Fruit fly (Drosophila melanogaster): ENCODE results near the gene Vinc.

The Vinc gene

DNA sequence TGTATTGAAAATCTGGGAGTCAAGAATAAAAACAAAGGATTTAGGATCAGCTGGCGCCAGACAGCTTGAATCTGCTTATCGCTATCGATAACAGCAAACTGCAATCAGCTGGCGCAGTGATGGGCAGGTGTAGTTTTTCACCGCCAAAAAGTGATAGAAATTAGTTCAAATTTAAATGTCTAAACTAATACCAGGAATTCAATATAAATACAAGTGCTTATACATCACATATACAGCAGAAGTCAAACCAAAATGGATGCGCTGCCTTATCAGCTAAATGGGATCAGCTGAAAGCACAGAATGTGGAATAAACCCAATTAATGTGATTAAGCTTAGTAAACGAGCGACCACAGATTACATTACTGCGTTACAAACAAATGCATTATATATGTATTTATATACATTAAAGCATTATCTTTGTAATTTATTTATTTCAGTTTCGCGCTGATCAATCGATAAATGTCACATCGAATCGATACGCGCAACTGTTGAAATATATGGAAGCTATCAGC lies 41.6 kb downstream of the Vinc start, which contains the start of gene pn:
Gene pn (plus strand): TSS at position 462 of the 512 bp plus-strand sequence.
- TF ChIP-seq psq (optimal IDR thresholded peaks at IDR 0.05) (no peak), usp (GFP tag; optimal IDR thresholded peaks at IDR 0.05) (no peak), pan (optimal IDR thresholded peaks at IDR 0.05) (no peak), CG8478 (optimal IDR thresholded peaks at IDR 0.05) (no peak)

DNA sequence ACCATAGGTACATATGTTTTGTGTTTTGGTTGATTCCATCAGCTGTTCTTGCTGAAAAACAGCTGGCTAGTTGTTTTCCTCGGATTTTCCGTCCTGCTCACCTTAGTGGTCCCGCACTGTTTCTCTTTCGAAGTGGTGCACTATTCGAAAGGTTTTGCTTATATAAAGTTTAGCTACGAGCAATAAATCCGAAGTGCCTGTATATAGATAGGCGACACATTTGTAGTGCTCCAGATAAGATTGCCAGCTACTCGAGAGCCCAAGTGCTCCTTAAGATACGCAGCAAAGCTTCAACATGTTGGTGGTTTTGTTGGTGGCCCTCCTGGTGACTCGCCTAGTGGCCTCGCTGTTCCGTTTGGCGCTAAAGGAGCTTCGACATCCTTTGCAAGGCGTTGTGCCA lies 43.6 kb downstream of the Vinc start, which contains the start of gene Cyp4ae1:
Gene Cyp4ae1 (plus strand): TSS at position 206 of the 400 bp plus-strand sequence.
- TF ChIP-seq CG8478 (optimal IDR thresholded peaks at IDR 0.05) (no peak), pan (optimal IDR thresholded peaks at IDR 0.05) (no peak), psq (optimal IDR thresholded peaks at IDR 0.05) (no peak)

DNA sequence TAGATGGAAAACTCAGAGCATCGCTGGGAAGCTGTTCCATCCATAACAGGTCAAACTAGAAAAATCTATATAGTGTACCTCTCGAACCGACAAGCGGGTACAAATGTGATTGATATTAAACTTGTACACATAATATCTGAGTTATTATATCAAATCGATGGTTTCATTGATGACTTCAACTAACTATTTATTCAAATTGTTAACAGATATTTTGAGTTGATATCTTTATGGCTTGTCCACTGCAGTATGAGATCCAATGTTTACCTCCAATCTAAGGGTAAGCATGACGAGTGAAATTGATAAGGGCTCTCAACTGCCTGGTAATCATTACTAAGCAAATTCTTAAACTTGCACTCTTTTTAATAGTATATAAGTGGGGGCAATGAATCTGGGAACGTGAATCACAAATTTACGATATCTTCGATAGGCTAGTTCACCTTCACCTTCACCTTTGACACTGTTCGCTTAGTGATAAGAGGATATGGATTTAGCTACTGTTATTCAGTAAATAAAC lies 46.4 kb downstream of the Vinc start, which contains the start of gene Cyp4d2:
Gene Cyp4d2 (plus strand): TSS at position 51 of the 514 bp plus-strand sequence.
- TF ChIP-seq EcR (GFP tag; optimal IDR thresholded peaks at IDR 0.05): no peak
- TF ChIP-seq Dll (optimal IDR thresholded peaks at IDR 0.05): no peak
- TF ChIP-seq usp (GFP tag; optimal IDR thresholded peaks at IDR 0.05): no peak
- TF ChIP-seq psq (optimal IDR thresholded peaks at IDR 0.05): no peak
- TF ChIP-seq CG8478 (optimal IDR thresholded peaks at IDR 0.05): no peak
- no peak for TF ChIP-seq pan (optimal IDR thresholded peaks at IDR 0.05)

DNA sequence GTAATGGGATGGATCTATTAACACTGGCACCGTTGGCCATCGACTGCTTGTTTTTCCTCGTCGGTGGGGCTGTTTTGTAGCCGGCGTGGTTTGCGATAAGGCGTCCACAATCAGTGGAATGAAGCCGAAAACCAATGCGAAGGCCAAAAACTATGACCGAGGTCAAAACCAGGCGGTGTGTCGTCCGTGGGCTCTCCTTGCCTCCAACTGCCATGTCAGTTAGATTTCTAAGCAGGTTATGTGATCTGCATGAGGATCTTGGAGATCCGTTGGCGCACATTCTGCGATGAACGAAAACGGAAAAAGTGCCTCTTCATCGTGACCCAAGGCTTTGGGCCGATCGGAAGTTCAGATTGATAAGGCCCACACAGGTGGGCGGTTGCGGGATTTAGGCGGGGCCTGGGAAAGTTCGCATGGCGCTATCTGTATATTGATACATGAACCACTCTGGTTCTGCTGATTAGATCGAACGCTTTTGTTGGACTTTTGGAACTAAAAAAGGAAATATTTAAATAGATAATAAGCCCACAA lies 47.0 kb downstream of the Vinc start, which contains the start of gene Cyp4d14:
Gene Cyp4d14 (minus strand): TSS at position 51 of the 531 bp plus-strand sequence.
- TF ChIP-seq EcR (GFP tag; optimal IDR thresholded peaks at IDR 0.05) (no peak), Dll (optimal IDR thresholded peaks at IDR 0.05) (no peak), usp (GFP tag; optimal IDR thresholded peaks at IDR 0.05) (no peak), CG8478 (optimal IDR thresholded peaks at IDR 0.05) (no peak), pan (optimal IDR thresholded peaks at IDR 0.05) (no peak), psq (optimal IDR thresholded peaks at IDR 0.05) (no peak)

DNA sequence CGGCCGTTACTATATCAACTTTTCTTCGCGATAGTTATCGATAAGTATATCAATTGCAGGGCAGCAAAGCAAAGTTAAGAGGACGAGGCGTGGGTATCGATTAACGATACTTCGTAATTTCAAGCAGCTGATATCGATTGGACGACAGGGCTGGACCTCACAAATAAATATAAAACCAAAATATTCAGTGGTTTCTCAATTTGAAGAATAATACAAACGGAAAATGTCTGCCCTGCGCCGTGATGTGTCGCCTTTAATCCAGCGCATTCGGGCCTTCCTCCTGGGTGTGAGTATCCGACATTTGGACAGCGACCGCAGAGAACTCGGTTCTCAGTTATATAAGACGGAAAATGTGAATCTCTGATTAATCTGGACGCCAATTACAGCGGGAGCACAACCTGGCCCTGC lies 49.9 kb downstream of the Vinc start, which contains the start of gene ND-B14.5A:
Gene ND-B14.5A (plus strand): TSS at position 107 of the 408 bp plus-strand sequence.
- TF ChIP-seq psq (optimal IDR thresholded peaks at IDR 0.05): no peak
- TF ChIP-seq EcR (GFP tag; optimal IDR thresholded peaks at IDR 0.05): no peak
- TF ChIP-seq usp (GFP tag; optimal IDR thresholded peaks at IDR 0.05): no peak
- no peak for TF ChIP-seq pan (optimal IDR thresholded peaks at IDR 0.05)
- no peak for TF ChIP-seq Dll (optimal IDR thresholded peaks at IDR 0.05)
- TF ChIP-seq CG8478 (optimal IDR thresholded peaks at IDR 0.05): no peak

DNA sequence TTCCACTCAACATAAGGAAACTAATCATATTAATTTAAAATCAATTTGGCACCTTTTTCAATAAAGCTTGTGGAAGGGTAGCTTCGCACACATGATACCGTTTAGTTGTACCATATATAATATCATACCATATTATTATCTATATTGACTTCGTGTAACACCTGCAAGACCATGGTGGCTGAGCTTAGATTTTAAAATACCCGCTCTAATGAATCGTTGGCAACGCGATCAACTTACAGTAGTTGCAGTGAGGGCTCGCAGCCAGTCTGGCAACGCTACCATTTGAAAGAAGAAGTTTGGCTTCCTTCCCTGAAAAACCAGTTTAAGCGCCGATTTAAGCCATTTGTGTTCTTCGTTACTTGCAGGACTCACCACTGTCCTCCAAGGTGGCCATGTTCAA lies 51.9 kb downstream of the Vinc start:
- no peak for TF ChIP-seq CG8478 (optimal IDR thresholded peaks at IDR 0.05)
- no peak for TF ChIP-seq usp (GFP tag; optimal IDR thresholded peaks at IDR 0.05)
- TF ChIP-seq pan (optimal IDR thresholded peaks at IDR 0.05): no peak
- no peak for TF ChIP-seq EcR (GFP tag; optimal IDR thresholded peaks at IDR 0.05)
- TF ChIP-seq Dll (optimal IDR thresholded peaks at IDR 0.05): no peak
- no peak for TF ChIP-seq psq (optimal IDR thresholded peaks at IDR 0.05)

DNA sequence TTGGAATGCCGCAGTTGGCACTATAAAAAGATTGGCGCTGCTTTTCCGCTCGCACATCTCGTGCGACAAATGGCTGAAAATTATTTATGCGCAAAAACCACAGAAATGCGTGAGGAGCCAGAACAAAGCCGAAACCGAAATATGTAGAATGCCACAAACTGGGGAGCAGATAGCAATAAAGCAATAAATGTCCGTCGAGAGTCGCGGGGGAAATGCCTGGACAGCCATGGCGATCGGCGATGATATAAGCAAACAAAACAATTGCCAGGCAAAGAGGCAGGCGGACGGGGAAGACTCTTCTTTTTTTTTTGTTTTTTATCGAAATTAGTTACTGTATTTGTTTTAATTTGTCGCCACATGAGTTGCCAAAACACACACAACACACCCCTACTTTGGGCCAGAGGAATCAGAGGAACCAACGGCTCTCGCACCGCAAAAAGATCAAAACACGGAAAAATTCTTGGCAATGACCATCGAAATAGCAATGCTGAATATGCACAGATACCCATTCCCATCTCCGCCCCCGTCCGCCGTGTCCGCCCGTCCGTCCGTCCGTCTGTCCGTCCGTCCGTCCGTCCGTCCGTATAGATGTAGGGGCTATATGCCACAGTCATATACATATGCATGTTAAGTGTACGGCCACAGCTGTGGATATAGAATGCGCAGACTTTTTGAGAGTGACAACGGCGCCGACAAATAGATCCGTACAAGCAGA lies 53.7 kb downstream of the Vinc start:
- no peak for TF ChIP-seq psq (optimal IDR thresholded peaks at IDR 0.05)
- no peak for TF ChIP-seq Dll (optimal IDR thresholded peaks at IDR 0.05)
- no peak for TF ChIP-seq usp (GFP tag; optimal IDR thresholded peaks at IDR 0.05)
- no peak for TF ChIP-seq pan (optimal IDR thresholded peaks at IDR 0.05)
- TF ChIP-seq EcR (GFP tag; optimal IDR thresholded peaks at IDR 0.05): no peak
- TF ChIP-seq CG8478 (optimal IDR thresholded peaks at IDR 0.05): no peak

DNA sequence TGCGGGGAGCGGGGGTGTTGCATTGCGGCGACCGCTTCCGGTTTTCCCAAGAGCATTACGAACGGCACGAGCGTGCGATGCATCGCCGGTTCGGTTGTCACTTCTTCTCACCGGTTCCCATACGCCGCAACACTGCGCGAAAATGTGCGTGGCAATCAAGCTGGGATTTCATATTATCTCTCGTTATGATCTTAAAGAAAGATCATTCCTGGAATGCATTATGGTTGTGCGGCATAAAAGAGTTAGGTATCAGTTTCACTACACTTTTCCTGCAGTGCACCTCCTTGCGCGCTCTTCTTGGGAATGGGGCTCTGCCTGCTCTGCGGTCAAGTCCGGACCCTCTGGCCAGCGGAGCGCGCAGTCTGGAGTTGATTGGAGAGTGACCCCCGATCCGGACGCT lies 56.2 kb downstream of the Vinc start:
- TF ChIP-seq usp (GFP tag; optimal IDR thresholded peaks at IDR 0.05) (no peak), pan (optimal IDR thresholded peaks at IDR 0.05) (no peak), Dll (optimal IDR thresholded peaks at IDR 0.05) (no peak), psq (optimal IDR thresholded peaks at IDR 0.05) (no peak), CG8478 (optimal IDR thresholded peaks at IDR 0.05) (no peak), EcR (GFP tag; optimal IDR thresholded peaks at IDR 0.05) (no peak)

DNA sequence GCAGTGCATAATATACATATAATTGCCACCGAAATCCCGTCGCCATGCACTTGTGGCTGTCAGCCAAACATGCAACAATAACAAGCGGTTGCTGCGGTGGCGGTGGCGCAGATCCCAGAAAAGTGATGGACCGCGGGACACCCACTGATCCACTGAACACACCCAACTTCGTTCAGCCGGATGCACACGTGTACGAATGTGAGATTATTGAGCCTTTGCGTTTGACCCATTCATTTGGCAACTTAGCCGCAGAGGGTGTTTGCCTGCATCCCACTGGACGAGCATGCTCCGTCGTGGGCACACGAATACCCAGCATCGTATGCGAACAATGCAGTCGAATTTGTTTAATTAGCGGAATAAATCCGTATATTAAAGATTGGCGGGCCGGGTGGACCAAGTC lies 57.0 kb downstream of the Vinc start:
- TF ChIP-seq CG8478 (optimal IDR thresholded peaks at IDR 0.05) (no peak), Dll (optimal IDR thresholded peaks at IDR 0.05) (no peak), psq (optimal IDR thresholded peaks at IDR 0.05) (no peak), usp (GFP tag; optimal IDR thresholded peaks at IDR 0.05) (no peak)

Measured in whole organism.